Fruit fly (Drosophila melanogaster): Measurements from ENCODE around the gene CG9503.

DNA sequence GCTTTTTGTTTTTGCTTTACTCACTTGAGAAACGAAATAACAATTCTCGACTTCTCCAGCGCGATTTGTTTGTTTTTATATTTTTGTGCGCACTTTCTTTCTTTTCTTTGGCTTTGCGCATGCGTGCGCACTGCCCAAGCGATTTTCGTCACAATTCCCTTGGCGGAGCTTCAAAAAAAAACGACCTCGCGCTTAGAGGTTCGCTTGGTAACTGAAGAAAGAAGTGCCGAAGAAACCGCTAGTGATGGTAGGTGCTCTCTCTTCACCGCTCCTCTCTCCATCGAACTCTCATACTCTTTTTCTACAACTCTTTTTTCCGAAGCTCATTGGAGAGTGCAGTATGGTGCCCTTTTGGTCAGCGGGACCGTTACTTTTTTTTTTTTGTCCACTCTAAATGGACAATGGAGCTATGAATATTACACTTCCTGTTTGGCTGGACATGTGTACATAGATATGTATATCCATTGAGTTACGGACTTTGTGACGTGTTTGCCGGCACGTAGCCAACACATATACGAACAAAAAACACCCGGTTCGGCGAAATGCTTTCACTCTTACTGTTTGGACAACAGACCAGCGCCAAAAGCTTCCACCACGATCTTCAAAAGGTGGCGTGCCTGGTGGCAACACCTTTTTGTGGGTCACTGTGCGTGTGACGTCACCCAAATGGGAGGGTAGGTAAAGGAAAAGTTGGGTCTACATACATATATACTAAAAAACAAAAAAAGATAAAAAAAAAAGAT is at the start of gene CG9503:
- no peak for TF ChIP-seq h (optimal IDR thresholded peaks at IDR 0.05)
- no peak for TF ChIP-seq ttk (optimal IDR thresholded peaks at IDR 0.05)
- no peak for TF ChIP-seq psq (optimal IDR thresholded peaks at IDR 0.05)
- no peak for TF ChIP-seq Sin3A (optimal IDR thresholded peaks at IDR 0.05)
- no peak for TF ChIP-seq insv (optimal IDR thresholded peaks at IDR 0.05)

Measured in Kc167 (cell line).